Fruit fly (Drosophila melanogaster): ENCODE measurements around the gene sbm.

The sbm gene

DNA sequence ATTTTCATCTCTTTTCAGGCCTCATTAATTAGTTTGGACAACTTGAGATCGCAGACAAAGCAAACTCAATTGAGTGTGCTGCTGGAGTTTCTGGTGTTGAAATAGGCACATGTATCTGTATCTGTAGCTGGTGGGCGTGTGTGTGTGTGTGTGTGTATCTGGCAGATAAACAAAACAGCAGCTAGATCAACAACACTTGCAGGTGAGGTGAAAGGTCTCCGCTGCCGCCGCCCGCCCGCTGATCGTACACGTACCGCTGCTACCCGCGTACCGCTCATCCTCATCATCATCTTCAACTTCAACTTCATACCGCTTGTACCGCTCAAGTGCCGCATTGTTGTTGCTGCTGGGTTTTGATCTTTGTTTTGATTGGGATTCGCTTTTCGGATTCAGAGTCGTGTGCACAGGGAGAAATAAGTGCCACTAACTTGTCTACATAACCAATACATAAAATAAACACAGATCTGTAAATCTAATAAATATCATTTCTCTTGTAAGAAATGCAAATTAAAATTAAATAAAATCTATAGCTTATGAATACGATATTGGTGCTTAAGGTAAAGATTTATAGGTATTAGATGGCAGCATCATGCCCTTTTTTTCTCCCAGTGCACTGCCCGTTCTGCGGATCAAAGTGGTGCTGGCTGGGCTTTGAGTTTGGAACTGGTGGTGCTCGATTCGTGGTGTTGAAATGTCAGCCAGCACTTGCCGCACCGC is 24.9 kb upstream of the sbm start (continued):
- TF ChIP-seq CG10654 (GFP tag; optimal IDR thresholded peaks at IDR 0.05): peak; percentile 68
- peak; percentile 12 for TF ChIP-seq CG6854 (GFP tag; optimal IDR thresholded peaks at IDR 0.05)
- peak; percentile 76 for TF ChIP-seq ap (GFP tag; IDR thresholded peaks at IDR 0.05)
- peak; percentile 81 to 91 for TF ChIP-seq eve (GFP tag; optimal IDR thresholded peaks at IDR 0.05)
- 0 out of 2 replicates have a peak, but pooled peaks have one; percentile 17 for TF ChIP-seq CG11085 (GFP tag; IDR thresholded peaks at IDR 0.05)
- TF ChIP-seq Blimp-1 (GFP tag; optimal IDR thresholded peaks at IDR 0.05): peak; percentile 88
- TF ChIP-seq Fer1 (GFP tag; optimal IDR thresholded peaks at IDR 0.05): peak; percentile 47
- TF ChIP-seq CG17186 (GFP tag; optimal IDR thresholded peaks at IDR 0.05): peak; percentile 9
- no peak for TF ChIP-seq yki (optimal IDR thresholded peaks at IDR 0.05)
- TF ChIP-seq ewg (GFP tag; optimal IDR thresholded peaks at IDR 0.05): peak; percentile 68
- peak; percentile 79 for TF ChIP-seq CG1602 (GFP tag; optimal IDR thresholded peaks at IDR 0.05)
- TF ChIP-seq TFAM (GFP tag; optimal IDR thresholded peaks at IDR 0.05): peak; percentile 25
- TF ChIP-seq CG18011 (GFP tag; optimal IDR thresholded peaks at IDR 0.05): no peak
- no peak for TF ChIP-seq inv (GFP tag; IDR thresholded peaks at IDR 0.05; ENCODE audit: partially characterized antibody)
- peak; percentile 85 for TF ChIP-seq CG4820 (GFP tag; optimal IDR thresholded peaks at IDR 0.05)
- TF ChIP-seq croc (GFP tag; conservative IDR thresholded peaks at IDR 0.05): peak; percentile 89
- peak; percentile 85 for TF ChIP-seq CG30403 (GFP tag; optimal IDR thresholded peaks at IDR 0.05)
- peak; percentile 77 for TF ChIP-seq Hr3 (GFP tag; optimal IDR thresholded peaks at IDR 0.05)
- TF ChIP-seq CG15269 (tag; optimal IDR thresholded peaks at IDR 0.05): peak; percentile 75
- TF ChIP-seq bab2 (GFP tag; optimal IDR thresholded peaks at IDR 0.05): peak; percentile 53
- TF ChIP-seq cas (GFP tag; IDR thresholded peaks at IDR 0.05): no peak
- peak; percentile 89 for TF ChIP-seq CG17328 (GFP tag; IDR thresholded peaks at IDR 0.05)
- TF ChIP-seq slou (GFP tag; optimal IDR thresholded peaks at IDR 0.05): no peak
- no peak for TF ChIP-seq nerfin-2 (GFP tag; IDR thresholded peaks at IDR 0.05; ENCODE audit: partially characterized antibody)
- TF ChIP-seq Meics (GFP tag; optimal IDR thresholded peaks at IDR 0.05): peak; percentile 49
- TF ChIP-seq Dad (GFP tag; optimal IDR thresholded peaks at IDR 0.05): peak; percentile 63
- TF ChIP-seq CoRest (tag; optimal IDR thresholded peaks at IDR 0.05): peak; percentile 87
- peak; percentile 76 for TF ChIP-seq E2f1 (GFP tag; IDR thresholded peaks at IDR 0.05)
- TF ChIP-seq CG14014 (GFP tag; IDR thresholded peaks at IDR 0.05): peak; percentile 67
- peak; percentile 60 for TF ChIP-seq NC2β (GFP tag; optimal IDR thresholded peaks at IDR 0.05)
- peak; percentile 76 for TF ChIP-seq CG2875 (GFP tag; optimal IDR thresholded peaks at IDR 0.05)
- no peak; the same call in 1 of the 2 replicates for TF ChIP-seq CG17612 (GFP tag; IDR thresholded peaks at IDR 0.05)
- TF ChIP-seq disco-r (GFP tag; optimal IDR thresholded peaks at IDR 0.05): no peak
- TF ChIP-seq cad (GFP tag; optimal IDR thresholded peaks at IDR 0.05): no peak
- TF ChIP-seq Chrac-16 (GFP tag; optimal IDR thresholded peaks at IDR 0.05): peak; percentile 86
- TF ChIP-seq CG8478 (optimal IDR thresholded peaks at IDR 0.05): no peak
- no peak for TF ChIP-seq br (optimal IDR thresholded peaks at IDR 0.05)
- no peak for TF ChIP-seq vnd (GFP tag; IDR thresholded peaks at IDR 0.05; ENCODE audit: partially characterized antibody)
- TF ChIP-seq CG6272 (GFP tag; IDR thresholded peaks at IDR 0.05): peak; percentile 66; the same call in 1 of the 2 replicates
- peak; percentile 28 for TF ChIP-seq psq (GFP tag; optimal IDR thresholded peaks at IDR 0.05)
- TF ChIP-seq Bdp1 (GFP tag; optimal IDR thresholded peaks at IDR 0.05): peak; percentile 54
- peak; percentile 29; the same call in 1 of the 2 replicates for TF ChIP-seq wdn (GFP tag; IDR thresholded peaks at IDR 0.05)
- peak; percentile 52; the same call in 1 of the 2 replicates for TF ChIP-seq ranshi (GFP tag; IDR thresholded peaks at IDR 0.05)
- TF ChIP-seq bigmax (GFP tag; optimal IDR thresholded peaks at IDR 0.05): no peak
- TF ChIP-seq tio (GFP tag; optimal IDR thresholded peaks at IDR 0.05): peak; percentile 72
- peak; percentile 39 for TF ChIP-seq CG17802 (tag; optimal IDR thresholded peaks at IDR 0.05)
- TF ChIP-seq pnt (GFP tag; optimal IDR thresholded peaks at IDR 0.05): peak; percentile 56
- peak; percentile 34; the same call in 1 of the 3 replicates for TF ChIP-seq CG11560 (tag; IDR thresholded peaks at IDR 0.05)
- peak; percentile 28 for TF ChIP-seq dm (GFP tag; optimal IDR thresholded peaks at IDR 0.05)
- peak; percentile 74 for TF ChIP-seq PHDP (tag; optimal IDR thresholded peaks at IDR 0.05)
- TF ChIP-seq ind (GFP tag; optimal IDR thresholded peaks at IDR 0.05): peak; percentile 60
